Fruit fly (Drosophila melanogaster): ENCODE data around the gene CG14053.

Gene CG14053

dm6 chrX:2145690-2146470, 47.8 kb downstream of the CG14053 start:
- no peak for TF ChIP-seq CG8478 (optimal IDR thresholded peaks at IDR 0.05)
- no peak for TF ChIP-seq CTCF (optimal IDR thresholded peaks at IDR 0.05)

DNA sequence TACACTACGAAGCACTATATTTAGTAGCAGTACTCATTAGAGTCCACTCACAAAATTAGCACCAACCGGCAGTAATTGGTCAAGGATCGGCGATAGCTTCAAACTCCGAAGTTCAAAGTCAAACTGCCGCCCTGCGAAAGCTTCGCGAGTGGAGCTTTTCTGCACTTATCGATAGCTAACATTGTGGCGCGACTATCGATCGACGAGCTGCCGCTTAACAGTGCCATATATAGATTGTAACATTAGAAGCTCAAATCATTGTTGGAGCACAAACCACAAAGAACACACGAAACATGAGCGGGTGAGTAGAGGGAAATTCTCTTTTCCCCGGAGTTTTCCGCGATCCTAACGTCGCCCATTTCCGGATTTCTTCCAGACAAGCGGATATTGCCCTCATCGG, 48.6 kb downstream of the CG14053 start, which contains the start of gene Pgd:
Gene Pgd (plus strand): TSS at position 23 of the 400 bp plus-strand sequence.
- no peak for TF ChIP-seq CG8478 (optimal IDR thresholded peaks at IDR 0.05)
- no peak for TF ChIP-seq CTCF (optimal IDR thresholded peaks at IDR 0.05)

- no peak for TF ChIP-seq CTCF (optimal IDR thresholded peaks at IDR 0.05)
- no peak for TF ChIP-seq CG8478 (optimal IDR thresholded peaks at IDR 0.05)
These were observed 50.8 kb downstream of the CG14053 start for dm6 chrX:2142935-2143312.

dm6 chrX:2142275-2142934, 51.3 kb downstream of the CG14053 start:
- no peak for TF ChIP-seq CTCF (optimal IDR thresholded peaks at IDR 0.05)
- TF ChIP-seq CG8478 (optimal IDR thresholded peaks at IDR 0.05) = no peak

- TF ChIP-seq CG8478 (optimal IDR thresholded peaks at IDR 0.05) (no peak), CTCF (optimal IDR thresholded peaks at IDR 0.05) (no peak)
These were observed 51.9 kb downstream of the CG14053 start for dm6 chrX:2141854-2142216.

Measured in S2 (cell line).